Fruit fly (Drosophila melanogaster) whole organism, embryonic: ENCODE data around the gene CG5541.

Experiments
- CG34224 ChIP-seq: fragments of 200-800 bp; sonication (Bioruptor generic); IDR thresholded peaks from 3 replicates; pipeline ENCODE4 v1.3.6; 2022; ENCODE audit warnings: missing biosample characterization, missing genetic modification characterization; ENCODE audit not compliant: partially characterized antibody
- CG9437 ChIP-seq: fragments of 200-800 bp; sonication (Bioruptor generic); optimal IDR thresholded peaks from 2 replicates; lab custom pipeline; 2018; ENCODE audit warnings: missing biosample characterization, mild to moderate bottlenecking, missing genetic modification characterization
- cg ChIP-seq: fragments of 200-800 bp; sonication (Bioruptor generic); optimal IDR thresholded peaks from 3 replicates; lab custom pipeline; 2019; ENCODE audit warnings: missing biosample characterization, mild to moderate bottlenecking, missing genetic modification characterization, moderate library complexity
- ewg ChIP-seq: fragments of 200-800 bp; sonication (Bioruptor generic); optimal IDR thresholded peaks from 3 replicates; lab custom pipeline; 2017; ENCODE audit warnings: mild to moderate bottlenecking, missing biosample characterization, missing genetic modification reagents, missing genetic modification characterization
- row ChIP-seq: fragments of 200-800 bp; sonication (Bioruptor generic); IDR thresholded peaks from 3 replicates; pipeline ENCODE4 v1.3.6; 2022; ENCODE audit warnings: missing biosample characterization, missing genetic modification characterization
- schlank ChIP-seq: fragments of 200-800 bp; sonication (Bioruptor generic); optimal IDR thresholded peaks from 2 replicates; lab custom pipeline; 2018; ENCODE audit warnings: missing biosample characterization, mild to moderate bottlenecking, missing genetic modification characterization

DNA sequence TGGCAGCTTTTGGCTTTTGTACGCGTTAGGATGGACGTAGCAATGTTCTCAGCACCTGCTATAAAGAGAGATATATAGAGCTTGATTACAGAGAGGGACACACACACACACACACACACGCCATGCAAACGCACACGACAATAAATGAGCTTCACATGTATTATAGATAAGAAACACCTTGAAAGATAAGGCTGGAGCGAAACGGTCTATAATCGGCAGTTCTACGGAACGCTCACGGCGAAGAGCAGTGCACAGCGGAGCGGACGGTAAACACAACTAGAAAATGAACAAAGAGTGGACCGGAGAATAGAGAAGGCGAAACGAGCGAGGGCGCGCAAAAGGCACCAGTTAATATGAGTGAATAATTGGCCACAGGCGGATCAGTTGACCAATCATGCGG is 4.8 kb downstream of the CG5541 start:
- no peak for TF ChIP-seq CG34224 (GFP tag; lab: Robert Waterston, UW)
- TF ChIP-seq row = no peak
- TF ChIP-seq cg = peak; percentile 76
- no peak for TF ChIP-seq CG9437 (GFP tag; lab: Kevin White, UChicago)
- TF ChIP-seq schlank (tag; lab: Kevin White, UChicago) = no peak
- TF ChIP-seq ewg (GFP tag; lab: Kevin White, UChicago) = no peak
